Fruit fly (Drosophila melanogaster) whole organism, embryonic: ENCODE results near the gene Mdh1.

Source experiments
- B-H2 ChIP-seq: fragments of 200-800 bp; sonication (Bioruptor generic); optimal IDR thresholded peaks from 2 replicates; lab custom pipeline; 2018; ENCODE audit warnings: missing biosample characterization, mild to moderate bottlenecking, missing genetic modification characterization
- CG10654 ChIP-seq: fragments of 200-800 bp; sonication (Bioruptor generic); optimal IDR thresholded peaks from 2 replicates; lab custom pipeline; 2016; ENCODE audit warnings: missing biosample characterization, missing genetic modification characterization
- CG11093 ChIP-seq: fragments of 200-800 bp; sonication (Bioruptor generic); IDR thresholded peaks from 3 replicates; pipeline ENCODE4 v1.3.6; 2022; ENCODE audit warnings: missing biosample characterization, missing genetic modification characterization
- CG11696 ChIP-seq: fragments of 200-800 bp; sonication (Bioruptor generic); IDR thresholded peaks from 2 replicates; pipeline ENCODE4 v1.3.6; 2022; ENCODE audit warnings: missing biosample characterization, missing genetic modification characterization
- CG12942 ChIP-seq: fragments of 200-800 bp; sonication (Bioruptor generic); optimal IDR thresholded peaks from 3 replicates; lab custom pipeline; 2016; ENCODE audit warnings: missing biosample characterization, missing genetic modification characterization
- CG13624 ChIP-seq: fragments of 200-800 bp; sonication (Bioruptor generic); optimal IDR thresholded peaks from 2 replicates; lab custom pipeline; 2016; ENCODE audit warnings: missing biosample characterization, missing genetic modification characterization
- CG15696 ChIP-seq: fragments of 200-800 bp; sonication (Bioruptor generic); optimal IDR thresholded peaks from 2 replicates; lab custom pipeline; 2019; ENCODE audit warnings: missing biosample characterization, mild to moderate bottlenecking, missing genetic modification characterization, moderate library complexity
- CG16813 ChIP-seq: fragments of 200-800 bp; sonication (Bioruptor generic); IDR thresholded peaks from 3 replicates; pipeline ENCODE4 v1.3.6; 2022; ENCODE audit warnings: missing biosample characterization, missing genetic modification characterization; ENCODE audit not compliant: partially characterized antibody
- CG17912 ChIP-seq: fragments of 200-800 bp; sonication (Bioruptor generic); optimal IDR thresholded peaks from 2 replicates; lab custom pipeline; 2018; ENCODE audit warnings: missing biosample characterization, mild to moderate bottlenecking, missing genetic modification characterization
- CG2199 ChIP-seq: fragments of 200-800 bp; sonication (Bioruptor generic); IDR thresholded peaks from 3 replicates; pipeline ENCODE4 v1.3.6; 2022; ENCODE audit warnings: missing biosample characterization, missing genetic modification characterization
- CG33557 ChIP-seq: fragments of 200-800 bp; sonication (Bioruptor generic); optimal IDR thresholded peaks from 2 replicates; lab custom pipeline; 2019; ENCODE audit warnings: missing biosample characterization, mild to moderate bottlenecking, missing genetic modification characterization, moderate library complexity
- CG4282 ChIP-seq: fragments of 200-800 bp; sonication (Bioruptor generic); optimal IDR thresholded peaks from 2 replicates; lab custom pipeline; 2016; ENCODE audit warnings: missing biosample characterization, missing genetic modification characterization
- CG6791 ChIP-seq: fragments of 200-800 bp; sonication (Bioruptor generic); IDR thresholded peaks from 3 replicates; pipeline ENCODE4 v1.3.6; 2022; ENCODE audit warnings: missing biosample characterization, missing genetic modification characterization; ENCODE audit not compliant: partially characterized antibody
- CG7963 ChIP-seq: fragments of 200-800 bp; sonication (Bioruptor generic); IDR thresholded peaks from 3 replicates; pipeline ENCODE4 v1.3.6; 2022; ENCODE audit warnings: missing biosample characterization, missing genetic modification characterization; ENCODE audit not compliant: partially characterized antibody
- CG8290 ChIP-seq, 3 experiments: fragments of 200-800 bp; sonication (Bioruptor generic); optimal IDR thresholded peaks; 2 replicates each; lab custom pipeline; 2016 to 2019; ENCODE audit warnings: missing biosample characterization in 3 of 3, missing genetic modification characterization in 3 of 3, mild to moderate bottlenecking in 2 of 3, moderate library complexity in 1 of 3
- CG9609 ChIP-seq: fragments of 200-800 bp; sonication (Bioruptor generic); optimal IDR thresholded peaks from 3 replicates; lab custom pipeline; 2016; ENCODE audit warnings: missing biosample characterization, missing genetic modification characterization
- CG9817 ChIP-seq: fragments of 200-800 bp; sonication (Bioruptor generic); optimal IDR thresholded peaks from 2 replicates; lab custom pipeline; 2018; ENCODE audit warnings: missing biosample characterization, mild to moderate bottlenecking, missing genetic modification characterization, moderate library complexity
- CHES-1-like ChIP-seq: fragments of 200-800 bp; sonication (Bioruptor generic); optimal IDR thresholded peaks from 2 replicates; lab custom pipeline; 2016; ENCODE audit warnings: missing biosample characterization, missing genetic modification characterization
- Camta ChIP-seq: fragments of 200-800 bp; sonication (Bioruptor generic); optimal IDR thresholded peaks from 2 replicates; lab custom pipeline; 2016; ENCODE audit warnings: missing biosample characterization, missing genetic modification characterization
- Deaf1 ChIP-seq: fragments of 200-800 bp; optimal IDR thresholded peaks from 3 replicates; lab custom pipeline; 2019; ENCODE audit warnings: missing biosample characterization, mild to moderate bottlenecking, missing genetic modification characterization, moderate library complexity
- Doc3 ChIP-seq: fragments of 200-800 bp; sonication (Bioruptor generic); IDR thresholded peaks from 3 replicates; pipeline ENCODE4 v1.3.6; 2022; ENCODE audit warnings: missing biosample characterization, missing genetic modification characterization; ENCODE audit not compliant: partially characterized antibody
- Dp ChIP-seq: fragments of 200-800 bp; sonication (Bioruptor generic); optimal IDR thresholded peaks from 2 replicates; lab custom pipeline; 2018; ENCODE audit warnings: missing biosample characterization, mild to moderate bottlenecking, missing genetic modification characterization, moderate library complexity
- Elba2 ChIP-seq: fragments of 200-800 bp; sonication (Bioruptor generic); optimal IDR thresholded peaks from 3 replicates; lab custom pipeline; 2016; ENCODE audit warnings: missing biosample characterization, missing genetic modification characterization
- Gug ChIP-seq: fragments of 200-800 bp; sonication (Bioruptor generic); IDR thresholded peaks from 4 replicates; pipeline ENCODE4 v1.3.6; 2022; ENCODE audit warnings: missing biosample characterization, missing genetic modification characterization
- HHEX ChIP-seq: fragments of 200-800 bp; sonication (Bioruptor generic); optimal IDR thresholded peaks from 3 replicates; lab custom pipeline; 2017; ENCODE audit warnings: missing biosample characterization, mild to moderate bottlenecking, missing genetic modification characterization, missing genetic modification reagents
- Hr3 ChIP-seq: fragments of 200-800 bp; sonication (Bioruptor generic); optimal IDR thresholded peaks from 3 replicates; lab custom pipeline; 2016; ENCODE audit warnings: missing biosample characterization, missing genetic modification characterization
- MTF-1 ChIP-seq: fragments of 200-800 bp; sonication (Bioruptor generic); optimal IDR thresholded peaks from 2 replicates; lab custom pipeline; 2018; ENCODE audit warnings: missing biosample characterization, mild to moderate bottlenecking, missing genetic modification characterization, borderline replicate concordance
- Max ChIP-seq: fragments of 200-800 bp; sonication (Bioruptor generic); optimal IDR thresholded peaks from 2 replicates; lab custom pipeline; 2016; ENCODE audit warnings: missing biosample characterization, mild to moderate bottlenecking, missing genetic modification characterization
- NC2β ChIP-seq: fragments of 200-800 bp; sonication (Bioruptor generic); optimal IDR thresholded peaks from 2 replicates; lab custom pipeline; 2016; ENCODE audit warnings: missing biosample characterization, missing genetic modification characterization
- NK7.1 ChIP-seq: fragments of 200-800 bp; sonication (Bioruptor generic); optimal IDR thresholded peaks from 3 replicates; lab custom pipeline; 2016; ENCODE audit warnings: missing biosample characterization, missing genetic modification characterization
- Nf-YA ChIP-seq: fragments of 200-800 bp; sonication (Bioruptor generic); IDR thresholded peaks from 2 replicates; pipeline ENCODE4 v1.3.6; 2022; ENCODE audit warnings: missing biosample characterization, missing genetic modification characterization
- Pdp1 ChIP-seq, 2 experiments: fragments of 200-800 bp; sonication (Bioruptor generic); optimal IDR thresholded peaks; 3 replicates each; lab custom pipeline; 2016; ENCODE audit warnings: missing biosample characterization in 2 of 2, missing genetic modification characterization in 2 of 2, mild to moderate bottlenecking in 1 of 2, moderate library complexity in 1 of 2
- Sry-β ChIP-seq: fragments of 200-800 bp; sonication (Bioruptor generic); optimal IDR thresholded peaks from 2 replicates; lab custom pipeline; 2018; ENCODE audit warnings: missing biosample characterization, mild to moderate bottlenecking, missing genetic modification characterization, moderate library complexity
- Taf1 ChIP-seq: fragments of 200-800 bp; sonication (Bioruptor generic); IDR thresholded peaks from 2 replicates; pipeline ENCODE4 v1.3.6; 2022; ENCODE audit warnings: missing biosample characterization, missing genetic modification characterization
- Xbp1 ChIP-seq: fragments of 200-800 bp; sonication (Bioruptor generic); optimal IDR thresholded peaks from 3 replicates; lab custom pipeline; 2016; ENCODE audit warnings: missing biosample characterization, mild to moderate bottlenecking, missing genetic modification characterization
- YL-1 ChIP-seq: fragments of 200-800 bp; sonication (Bioruptor generic); optimal IDR thresholded peaks from 3 replicates; lab custom pipeline; 2017; ENCODE audit warnings: missing biosample characterization, mild to moderate bottlenecking, missing genetic modification characterization
- bbx ChIP-seq: fragments of 200-800 bp; sonication (Bioruptor generic); IDR thresholded peaks from 2 replicates; pipeline ENCODE4 v1.3.6; 2022; ENCODE audit warnings: missing biosample characterization, missing genetic modification characterization; ENCODE audit not compliant: partially characterized antibody
- bcd ChIP-seq: fragments of 200-800 bp; sonication (Bioruptor generic); optimal IDR thresholded peaks from 2 replicates; lab custom pipeline; 2017; ENCODE audit warnings: missing biosample characterization, mild to moderate bottlenecking, missing genetic modification characterization
- cg ChIP-seq: fragments of 200-800 bp; sonication (Bioruptor generic); optimal IDR thresholded peaks from 3 replicates; lab custom pipeline; 2019; ENCODE audit warnings: missing biosample characterization, mild to moderate bottlenecking, missing genetic modification characterization, moderate library complexity
- gcm ChIP-seq: fragments of 200-800 bp; sonication (Bioruptor generic); optimal IDR thresholded peaks from 2 replicates; lab custom pipeline; 2019; ENCODE audit warnings: missing biosample characterization, mild to moderate bottlenecking, missing genetic modification characterization, moderate library complexity
- gem ChIP-seq: fragments of 200-800 bp; sonication (Bioruptor generic); optimal IDR thresholded peaks from 2 replicates; lab custom pipeline; 2019; ENCODE audit warnings: missing biosample characterization, mild to moderate bottlenecking, missing genetic modification characterization, moderate library complexity
- lmd ChIP-seq: fragments of 200-800 bp; sonication (Bioruptor generic); IDR thresholded peaks from 2 replicates; pipeline ENCODE4 v1.3.6; 2022; ENCODE audit warnings: missing biosample characterization, missing genetic modification characterization
- mam ChIP-seq: fragments of 200-800 bp; sonication (Bioruptor generic); optimal IDR thresholded peaks from 3 replicates; lab custom pipeline; 2016; ENCODE audit warnings: missing biosample characterization, missing genetic modification characterization
- nom ChIP-seq: fragments of 200-800 bp; sonication (Bioruptor generic); optimal IDR thresholded peaks from 2 replicates; lab custom pipeline; 2017; ENCODE audit warnings: missing biosample characterization, missing genetic modification characterization, mild to moderate bottlenecking, moderate library complexity, missing genetic modification reagents
- pros ChIP-seq: fragments of 200-800 bp; sonication (Bioruptor generic); optimal IDR thresholded peaks from 3 replicates; lab custom pipeline; 2019; ENCODE audit warnings: missing biosample characterization, mild to moderate bottlenecking, missing genetic modification characterization, moderate library complexity
- sr ChIP-seq: fragments of 200-800 bp; sonication (Bioruptor generic); IDR thresholded peaks from 3 replicates; pipeline ENCODE4 v1.3.6; 2022; ENCODE audit warnings: missing biosample characterization, missing genetic modification characterization
- trh ChIP-seq: fragments of 200-800 bp; sonication (Bioruptor generic); optimal IDR thresholded peaks from 2 replicates; lab custom pipeline; 2016; ENCODE audit warnings: missing biosample characterization, missing genetic modification characterization

The Mdh1 gene

dm6 chr2L:10413251-10414127, 17.4 kb upstream of the Mdh1 start, which contains the start of the genes CG5355 and Klp31E (continued):
- TF ChIP-seq Pdp1 (GFP tag; optimal IDR thresholded peaks at IDR 0.05; lab: Kevin White, UChicago) (peak in 1 of 2 experiments; percentile 62), lmd (GFP tag; lab: Robert Waterston, UW) (peak; percentile 52), Doc3 (GFP tag; lab: Robert Waterston, UW) (peak; percentile 72), Xbp1 (GFP tag; lab: Kevin White, UChicago) (peak; percentile 71), Gug (GFP tag; lab: Robert Waterston, UW) (no peak), trh (GFP tag; lab: Kevin White, UChicago) (peak; percentile 13), nom (GFP tag; lab: Kevin White, UChicago) (peak; percentile 9), Nf-YA (GFP tag; lab: Robert Waterston, UW) (no peak), CG7963 (GFP tag; lab: Robert Waterston, UW) (peak; percentile 49; the same call in 1 of the 3 replicates), HHEX (GFP tag; lab: Kevin White, UChicago) (peak; percentile 54), CG11093 (no peak), bbx (GFP tag; lab: Robert Waterston, UW) (peak; percentile 76), CG17912 (GFP tag; lab: Kevin White, UChicago) (no peak), gcm (GFP tag; lab: Kevin White, UChicago) (peak; percentile 45), CG2199 (GFP tag; lab: Robert Waterston, UW) (0 out of 3 replicates have a peak, but pooled peaks have one; percentile 24), CG9817 (peak; percentile 74), B-H2 (GFP tag; lab: Kevin White, UChicago) (no peak), cg (no peak), Elba2 (GFP tag; lab: Kevin White, UChicago) (no peak), YL-1 (peak; percentile 41), pros (no peak), CG12942 (GFP tag; lab: Kevin White, UChicago) (peak; percentile 42), gem (tag; lab: Kevin White, UChicago) (peak; percentile 86), Deaf1 (tag; lab: Kevin White, UChicago) (no peak), CG11696 (GFP tag; lab: Robert Waterston, UW) (peak; percentile 61; the same call in 1 of the 2 replicates), sr (no peak), NK7.1 (peak; percentile 20), CG10654 (GFP tag; lab: Kevin White, UChicago) (peak; percentile 61), mam (GFP tag; lab: Kevin White, UChicago) (peak; percentile 57), CG16813 (GFP tag; lab: Robert Waterston, UW) (peak; percentile 68), bcd (peak; percentile 72), Taf1 (GFP tag; lab: Robert Waterston, UW) (no peak), CHES-1-like (GFP tag; lab: Kevin White, UChicago) (peak; percentile 29), CG13624 (GFP tag; lab: Kevin White, UChicago) (peak; percentile 52), CG8290 (GFP tag; optimal IDR thresholded peaks at IDR 0.05; lab: Kevin White, UChicago) (peak; percentile 24), CG8290 (tag; optimal IDR thresholded peaks at IDR 0.05; lab: Kevin White, UChicago) (no peak), CG15696 (tag; lab: Kevin White, UChicago) (peak; percentile 70), CG4282 (no peak), Sry-β (peak; percentile 29), Hr3 (GFP tag; lab: Kevin White, UChicago) (peak; percentile 71), Camta (GFP tag; lab: Kevin White, UChicago) (no peak), Max (GFP tag; lab: Kevin White, UChicago) (peak; percentile 28), NC2β (GFP tag; lab: Kevin White, UChicago) (no peak), Dp (GFP tag; lab: Kevin White, UChicago) (no peak), CG6791 (peak; percentile 57; the same call in 1 of the 3 replicates), CG9609 (GFP tag; lab: Kevin White, UChicago) (peak; percentile 37), MTF-1 (peak; percentile 9), CG33557 (GFP tag; lab: Kevin White, UChicago) (peak; percentile 76)
